Fruit fly (Drosophila melanogaster): ENCODE data around the gene CG9915.

Gene CG9915

DNA sequence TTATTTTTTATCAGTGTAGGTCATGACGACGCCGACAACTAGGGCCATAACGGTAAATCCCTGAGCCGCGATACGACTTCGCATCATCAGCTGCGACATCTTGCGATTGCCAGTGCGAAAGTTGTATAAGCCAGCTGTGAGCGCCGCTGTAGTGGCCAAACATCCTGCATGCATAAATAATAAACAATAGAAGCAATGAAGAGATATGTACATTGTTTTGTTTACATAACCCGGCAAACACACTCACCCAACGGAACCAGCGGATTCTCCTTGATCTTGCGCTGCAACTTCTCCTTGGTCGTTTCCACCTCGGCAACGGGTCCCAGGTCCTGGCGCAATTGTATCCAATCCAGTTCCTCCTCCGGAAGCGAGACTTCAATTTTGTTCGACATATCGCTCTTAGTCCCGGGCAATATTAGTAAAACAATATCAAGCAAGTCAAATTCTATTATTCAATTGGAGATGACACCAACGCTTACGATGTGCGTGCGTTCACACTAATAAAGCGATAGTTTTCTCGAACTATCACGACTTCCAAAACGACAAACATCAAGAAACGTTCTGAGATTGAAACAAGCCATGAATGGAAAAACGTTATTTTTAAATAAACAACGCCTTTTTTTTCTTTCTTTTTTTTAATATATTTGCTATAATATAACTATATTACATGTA, 18.8 kb upstream of the CG9915 start (continued):
- TF ChIP-seq kni (GFP tag; optimal IDR thresholded peaks at IDR 0.05) (peak; percentile 14), Fer1 (GFP tag; optimal IDR thresholded peaks at IDR 0.05) (no peak), Rfx (GFP tag; IDR thresholded peaks at IDR 0.05) (peak; percentile 67), Asciz (GFP tag; optimal IDR thresholded peaks at IDR 0.05) (no peak), CG17328 (GFP tag; IDR thresholded peaks at IDR 0.05) (no peak), zf30C (GFP tag; optimal IDR thresholded peaks at IDR 0.05) (peak; percentile 60), fd102C (GFP tag; optimal IDR thresholded peaks at IDR 0.05) (no peak), CG18476 (GFP tag; optimal IDR thresholded peaks at IDR 0.05) (no peak), ssp (GFP tag; IDR thresholded peaks at IDR 0.05) (peak; percentile 65), row (GFP tag; IDR thresholded peaks at IDR 0.05) (peak; percentile 85), CG14014 (GFP tag; IDR thresholded peaks at IDR 0.05) (no peak), Optix (GFP tag; IDR thresholded peaks at IDR 0.05) (no peak), CG10565 (GFP tag; optimal IDR thresholded peaks at IDR 0.05) (no peak), C15 (GFP tag; IDR thresholded peaks at IDR 0.05) (no peak), caup (GFP tag; optimal IDR thresholded peaks at IDR 0.05; ENCODE audit: severe bottlenecking) (no peak), CG18619 (GFP tag; optimal IDR thresholded peaks at IDR 0.05) (no peak), Spps (tag; optimal IDR thresholded peaks at IDR 0.05) (no peak), Ptx1 (GFP tag; IDR thresholded peaks at IDR 0.05) (no peak), z (GFP tag; IDR thresholded peaks at IDR 0.05) (no peak), CG4424 (GFP tag; optimal IDR thresholded peaks at IDR 0.05) (no peak), CG15696 (tag; optimal IDR thresholded peaks at IDR 0.05) (no peak), CrebB (tag; optimal IDR thresholded peaks at IDR 0.05) (no peak), Myb (GFP tag; optimal IDR thresholded peaks at IDR 0.05) (peak; percentile 84), CG5245 (GFP tag; optimal IDR thresholded peaks at IDR 0.05) (no peak), Xrp1 (GFP tag; IDR thresholded peaks at IDR 0.05) (no peak), gcm (GFP tag; optimal IDR thresholded peaks at IDR 0.05) (no peak), pum (GFP tag; optimal IDR thresholded peaks at IDR 0.05) (no peak), CG2712 (tag; optimal IDR thresholded peaks at IDR 0.05) (no peak), disco-r (GFP tag; optimal IDR thresholded peaks at IDR 0.05) (no peak), slbo (GFP tag; IDR thresholded peaks at IDR 0.05) (no peak; the same call in 1 of the 2 replicates), CG14441 (GFP tag; IDR thresholded peaks at IDR 0.05) (no peak), nerfin-1 (tag; optimal IDR thresholded peaks at IDR 0.05) (no peak), Doc2 (GFP tag; IDR thresholded peaks at IDR 0.05) (no peak), CG3847 (GFP tag; IDR thresholded peaks at IDR 0.05) (no peak), bcd (GFP tag; optimal IDR thresholded peaks at IDR 0.05) (no peak), CG6254 (GFP tag; optimal IDR thresholded peaks at IDR 0.05) (no peak), CG8478 (optimal IDR thresholded peaks at IDR 0.05) (no peak), CG7271 (tag; optimal IDR thresholded peaks at IDR 0.05) (no peak), vvl (GFP tag; IDR thresholded peaks at IDR 0.05) (no peak), hb (GFP tag; IDR thresholded peaks at IDR 0.05; ENCODE audit: partially characterized antibody) (peak; percentile 67), CG10274 (GFP tag; optimal IDR thresholded peaks at IDR 0.05) (no peak), sob (GFP tag; IDR thresholded peaks at IDR 0.05) (no peak), CG10431 (GFP tag; optimal IDR thresholded peaks at IDR 0.05) (no peak), Fer3 (tag; optimal IDR thresholded peaks at IDR 0.05) (no peak), nerfin-2 (GFP tag; IDR thresholded peaks at IDR 0.05; ENCODE audit: partially characterized antibody) (0 out of 2 replicates have a peak, but pooled peaks have one; percentile 15), pros (GFP tag; optimal IDR thresholded peaks at IDR 0.05) (no peak), BEAF-32 (GFP tag; optimal IDR thresholded peaks at IDR 0.05) (peak; percentile 86), CG10654 (GFP tag; optimal IDR thresholded peaks at IDR 0.05) (no peak), CG1832 (GFP tag; optimal IDR thresholded peaks at IDR 0.05) (no peak), CG7786 (GFP tag; optimal IDR thresholded peaks at IDR 0.05) (no peak), insv (GFP tag; optimal IDR thresholded peaks at IDR 0.05) (no peak)

All from whole organism, embryonic.